Fruit fly (Drosophila melanogaster) Kc167 (cell line): ENCODE results near the gene CG4911.

Experiments
- Myc ChIP-seq: fragments of >200 bp; optimal IDR thresholded peaks from 2 replicates; lab custom pipeline; 2017; ENCODE audit warnings: missing external identifiers
- Sin3A ChIP-seq: fragments of >200 bp; optimal IDR thresholded peaks from 2 replicates; lab custom pipeline; 2018; ENCODE audit warnings: missing external identifiers
- h ChIP-seq: fragments of >200 bp; optimal IDR thresholded peaks from 3 replicates; lab custom pipeline; 2018; ENCODE audit warnings: missing external identifiers
- insv ChIP-seq: fragments of >200 bp; optimal IDR thresholded peaks from 3 replicates; lab custom pipeline; 2018; ENCODE audit warnings: missing external identifiers
- psq ChIP-seq: fragments of >200 bp; optimal IDR thresholded peaks from 2 replicates; lab custom pipeline; 2017; ENCODE audit warnings: missing external identifiers
- ttk ChIP-seq: sonication (Bioruptor generic); optimal IDR thresholded peaks from 2 replicates; lab custom pipeline; 2017; ENCODE audit warnings: missing external identifiers

Gene CG4911

dm6 chr3L:9025178-9025577, 47.4 kb downstream of the CG4911 start:
- TF ChIP-seq Myc (lab: Kevin White, UChicago) (no peak), h (lab: Kevin White, UChicago) (no peak), insv (lab: Kevin White, UChicago) (no peak), Sin3A (no peak), psq (no peak), ttk (lab: Kevin White, UChicago) (no peak)

- TF ChIP-seq h (lab: Kevin White, UChicago) (no peak), insv (lab: Kevin White, UChicago) (no peak), Myc (lab: Kevin White, UChicago) (no peak), ttk (lab: Kevin White, UChicago) (no peak), Sin3A (no peak), psq (no peak)
These were observed 47.8 kb downstream of the CG4911 start for dm6 chr3L:9024741-9025140.

dm6 chr3L:9023627-9024026, 48.9 kb downstream of the CG4911 start:
- no peak for TF ChIP-seq psq
- TF ChIP-seq insv (lab: Kevin White, UChicago): no peak
- TF ChIP-seq h (lab: Kevin White, UChicago): no peak
- no peak for TF ChIP-seq Myc (lab: Kevin White, UChicago)
- TF ChIP-seq Sin3A: no peak

DNA sequence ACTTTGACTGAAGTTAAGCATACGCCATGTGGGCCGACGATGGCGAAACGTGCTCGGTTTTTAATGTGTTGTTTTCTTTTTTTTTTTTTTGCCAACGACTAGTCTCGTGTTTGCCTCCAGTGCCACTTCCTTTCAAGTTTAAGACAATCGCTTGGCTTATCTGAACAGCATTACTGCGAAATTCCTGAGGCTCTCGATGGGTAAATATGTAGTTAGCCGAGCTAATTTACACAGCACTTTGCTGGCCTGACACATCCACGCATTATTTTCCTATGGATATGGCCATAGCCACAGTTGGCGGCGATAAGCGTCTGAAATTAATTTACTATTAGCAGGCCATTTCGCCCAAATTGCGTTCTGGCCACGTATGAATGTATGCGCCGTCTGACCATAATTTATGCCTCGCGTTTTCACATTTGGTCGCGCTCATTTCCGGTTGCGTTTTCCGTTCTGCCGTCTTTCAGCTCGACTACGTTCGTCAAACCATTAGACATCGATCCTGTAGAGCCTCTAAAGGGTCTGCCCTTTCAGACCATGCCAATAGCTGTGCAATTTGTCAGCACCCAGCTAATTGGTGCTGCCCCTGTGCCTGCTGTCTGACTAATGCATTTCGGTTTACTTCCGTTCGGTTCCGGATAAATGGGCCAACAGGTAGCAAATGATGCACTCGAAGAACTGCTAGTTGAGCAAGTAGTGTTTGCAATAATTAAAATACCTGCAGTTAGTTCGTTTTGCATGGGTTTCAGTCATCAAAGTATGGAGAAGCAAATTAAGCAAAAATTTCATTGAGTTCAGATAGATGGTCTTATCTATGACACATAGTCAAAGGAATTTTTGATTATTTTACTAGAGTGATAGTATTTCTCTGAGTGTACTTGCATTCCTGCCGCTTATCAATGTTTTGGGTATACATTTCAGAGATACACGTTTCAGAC, 51.8 kb downstream of the CG4911 start:
- TF ChIP-seq h (lab: Kevin White, UChicago): no peak
- TF ChIP-seq insv (lab: Kevin White, UChicago): no peak
- TF ChIP-seq psq: no peak
- no peak for TF ChIP-seq ttk (lab: Kevin White, UChicago)
- no peak for TF ChIP-seq Sin3A
- no peak for TF ChIP-seq Myc (lab: Kevin White, UChicago)

dm6 chr3L:9019196-9019662, 53.3 kb downstream of the CG4911 start, which contains the start of gene Doc2:
Doc2 (minus strand) TSS chr3L:9019246.
- TF ChIP-seq psq (no peak), Myc (lab: Kevin White, UChicago) (no peak), insv (lab: Kevin White, UChicago) (no peak), h (lab: Kevin White, UChicago) (no peak), ttk (lab: Kevin White, UChicago) (no peak), Sin3A (no peak)

DNA sequence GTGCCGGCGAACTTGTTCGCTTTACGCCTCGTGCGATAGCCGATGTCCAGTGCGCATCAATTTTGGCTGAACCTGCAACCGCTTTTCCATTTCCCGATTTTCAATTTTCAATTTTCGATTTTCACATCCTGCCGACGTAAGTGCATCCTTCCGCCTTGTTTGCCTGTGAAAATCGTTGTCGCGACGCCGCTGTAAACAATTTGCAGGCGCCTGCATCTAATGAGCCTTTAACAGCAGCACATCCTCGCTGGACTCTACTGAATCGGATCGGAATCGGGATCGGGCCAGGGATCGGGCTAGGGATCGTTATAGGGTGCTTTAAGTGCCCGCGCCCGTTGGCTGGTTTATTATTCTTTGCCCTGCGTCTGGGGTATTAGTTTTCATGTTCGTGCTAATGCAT, 55.1 kb downstream of the CG4911 start:
- TF ChIP-seq Myc (lab: Kevin White, UChicago) (no peak), Sin3A (no peak), ttk (lab: Kevin White, UChicago) (no peak), h (lab: Kevin White, UChicago) (no peak), psq (no peak), insv (lab: Kevin White, UChicago) (no peak)
